Worm (Caenorhabditis elegans): ENCODE data around the gene K03B8.14.

- TF ChIP-seq him-1 (tag; optimal IDR thresholded peaks at IDR 0.05) (no peak), dao-5 (tag; optimal IDR thresholded peaks at IDR 0.05) (no peak), W03F9.2 (tag; optimal IDR thresholded peaks at IDR 0.05) (no peak)
Measured at ce11 chrV:11398616-11399015, 8.3 kb downstream of the K03B8.14 start, which contains the start of gene nas-17.
